Worm (Caenorhabditis elegans) whole organism, L4 larva: ENCODE measurements around the gene T24D5.6.

Experiments
- Y48G9A.11 ChIP-seq: fragments of 200-800 bp; sonication (Bioruptor generic); IDR thresholded peaks from 2 replicates; pipeline ENCODE4 v1.3.6; 2022; ENCODE audit warnings: missing genetic modification reagents, missing genetic modification characterization, missing compliant biosample characterization
- aly-2 ChIP-seq: sonication (generic microtip); optimal IDR thresholded peaks from 2 replicates; lab custom pipeline; 2018; ENCODE audit warnings: missing biosample characterization, missing genetic modification characterization
- nhr-25 ChIP-seq: sonication (generic microtip); optimal IDR thresholded peaks from 2 replicates; lab custom pipeline; 2017; ENCODE audit warnings: missing genetic modification characterization, mild to moderate bottlenecking, missing compliant biosample characterization, antibody characterized with exemption, moderate library complexity, borderline replicate concordance; ENCODE audit not compliant: insufficient read depth
- skn-1 ChIP-seq: fragments of 150-350 bp; optimal IDR thresholded peaks from 2 replicates; lab custom pipeline; 2014; ENCODE audit warnings: missing biosample characterization, missing genetic modification characterization

- no peak for TF ChIP-seq nhr-25
- TF ChIP-seq aly-2 (tag; lab: Kevin White, UChicago), result no peak
- no peak for TF ChIP-seq skn-1
- TF ChIP-seq Y48G9A.11 (GFP tag; lab: Robert Waterston, UW), result no peak
Observed at ce11 chrX:12646546-12647167, 43.2 kb downstream of the T24D5.6 start, which contains the start of gene zmp-5.
